Worm (Caenorhabditis elegans) whole organism, midembryonic: Measurements from ENCODE around the gene mccc-1.
"Not testable (repeated sequence)": the region's sequence is repeated elsewhere in the genome, so short reads cannot be mapped to it uniquely, and the experiment has no call there.

Experiments used
- T22C8.4 ChIP-seq: fragments of 200-800 bp; sonication (Bioruptor generic); IDR thresholded peaks from 2 replicates; pipeline ENCODE4 v1.3.6; 2022; ENCODE audit warnings: missing genetic modification characterization, missing compliant biosample characterization
- cog-1 ChIP-seq: sonication (generic microtip); optimal IDR thresholded peaks from 2 replicates; lab custom pipeline; 2016; ENCODE audit warnings: missing genetic modification characterization, missing compliant biosample characterization
- flt-1 ChIP-seq: fragments of 200-800 bp; sonication (Bioruptor generic); IDR thresholded peaks from 2 replicates; pipeline ENCODE4 v1.3.6; 2022; ENCODE audit warnings: missing genetic modification characterization, missing compliant biosample characterization
- klf-2 ChIP-seq: fragments of 200-800 bp; sonication (Bioruptor generic); conservative IDR thresholded peaks from 2 replicates; pipeline ENCODE4 v1.3.6; 2022; ENCODE audit warnings: missing genetic modification reagents, missing genetic modification characterization, missing compliant biosample characterization
- med-1 ChIP-seq: sonication (generic microtip); optimal IDR thresholded peaks from 2 replicates; lab custom pipeline; 2017; ENCODE audit warnings: missing genetic modification characterization, mild to moderate bottlenecking, missing compliant biosample characterization, antibody characterized with exemption, missing genetic modification reagents; ENCODE audit not compliant: insufficient read depth
- ref-1 ChIP-seq: fragments of 200-800 bp; sonication (Bioruptor generic); conservative IDR thresholded peaks from 2 replicates; pipeline ENCODE4 v1.3.6; 2022; ENCODE audit warnings: missing genetic modification reagents, missing genetic modification characterization, missing compliant biosample characterization
- tab-1 ChIP-seq: fragments of 200-800 bp; sonication (Bioruptor generic); IDR thresholded peaks from 2 replicates; pipeline ENCODE4 v1.3.6; 2022; ENCODE audit warnings: missing genetic modification characterization, missing compliant biosample characterization
- ztf-23 ChIP-seq: fragments of 200-800 bp; sonication (Bioruptor generic); IDR thresholded peaks from 2 replicates; pipeline ENCODE4 v1.3.6; 2022; ENCODE audit warnings: missing genetic modification reagents, missing genetic modification characterization, missing compliant biosample characterization
- ztf-29 ChIP-seq: fragments of 200-800 bp; sonication (Bioruptor generic); IDR thresholded peaks from 2 replicates; pipeline ENCODE4 v1.3.6; 2022; ENCODE audit warnings: missing genetic modification reagents, missing genetic modification characterization, missing compliant biosample characterization

mccc-1 gene

ce11 chrIV:9893649-9894048, 9.3 kb downstream of the mccc-1 start, which contains the start of gene sss-1:
Gene sss-1, minus strand, starts transcription at chrIV:9893749.
- TF ChIP-seq flt-1 (GFP tag; lab: Robert Waterston, UW); ztf-23 (GFP tag; lab: Robert Waterston, UW); med-1 (GFP tag; lab: Kevin White, UChicago): not testable (repeated sequence)

- not testable (repeated sequence) for TF ChIP-seq ztf-29; med-1 (GFP tag; lab: Kevin White, UChicago); tab-1 (GFP tag; lab: Robert Waterston, UW)
Observed at ce11 chrIV:9894331-9894730, 10.0 kb downstream of the mccc-1 start, which contains the start of gene msp-77. Gene msp-77, plus strand, starts transcription at chrIV:9894631.

- no peak for TF ChIP-seq T22C8.4 (GFP tag; lab: Robert Waterston, UW)
- TF ChIP-seq flt-1 (GFP tag; lab: Robert Waterston, UW): no peak
- TF ChIP-seq med-1 (GFP tag; lab: Kevin White, UChicago): no peak
- no peak for TF ChIP-seq tab-1 (GFP tag; lab: Robert Waterston, UW)
- TF ChIP-seq ztf-23 (GFP tag; lab: Robert Waterston, UW): no peak
- no peak for TF ChIP-seq ztf-29
- TF ChIP-seq ref-1 (GFP tag; lab: Robert Waterston, UW): no peak
- TF ChIP-seq klf-2: no peak
- no peak for TF ChIP-seq cog-1 (tag; lab: Kevin White, UChicago)
Observed at ce11 chrIV:9895088-9895487, 10.7 kb downstream of the mccc-1 start, which contains the start of gene ssp-32. Gene ssp-32, plus strand, starts transcription at chrIV:9895388.

- TF ChIP-seq klf-2: no peak
- no peak for TF ChIP-seq ztf-23 (GFP tag; lab: Robert Waterston, UW)
- TF ChIP-seq flt-1 (GFP tag; lab: Robert Waterston, UW): no peak
- no peak for TF ChIP-seq tab-1 (GFP tag; lab: Robert Waterston, UW)
- TF ChIP-seq T22C8.4 (GFP tag; lab: Robert Waterston, UW): no peak
- no peak for TF ChIP-seq ztf-29
- TF ChIP-seq cog-1 (tag; lab: Kevin White, UChicago): no peak
- no peak for TF ChIP-seq ref-1 (GFP tag; lab: Robert Waterston, UW)
- TF ChIP-seq med-1 (GFP tag; lab: Kevin White, UChicago): no peak
Observed at ce11 chrIV:9898712-9899111, 14.3 kb downstream of the mccc-1 start, which contains the start of gene tbc-3. Gene tbc-3, plus strand, starts transcription at chrIV:9899012.

ce11 chrIV:9899227-9899626, 14.9 kb downstream of the mccc-1 start:
- TF ChIP-seq ref-1 (GFP tag; lab: Robert Waterston, UW) (no peak), T22C8.4 (GFP tag; lab: Robert Waterston, UW) (no peak), ztf-29 (no peak), klf-2 (no peak), ztf-23 (GFP tag; lab: Robert Waterston, UW) (no peak), med-1 (GFP tag; lab: Kevin White, UChicago) (no peak), cog-1 (tag; lab: Kevin White, UChicago) (no peak), flt-1 (GFP tag; lab: Robert Waterston, UW) (no peak), tab-1 (GFP tag; lab: Robert Waterston, UW) (no peak)

- TF ChIP-seq ref-1 (GFP tag; lab: Robert Waterston, UW) (no peak), ztf-29 (no peak), tab-1 (GFP tag; lab: Robert Waterston, UW) (no peak), klf-2 (no peak), med-1 (GFP tag; lab: Kevin White, UChicago) (no peak), T22C8.4 (GFP tag; lab: Robert Waterston, UW) (no peak), ztf-23 (GFP tag; lab: Robert Waterston, UW) (no peak), cog-1 (tag; lab: Kevin White, UChicago) (no peak), flt-1 (GFP tag; lab: Robert Waterston, UW) (no peak)
Observed at ce11 chrIV:9903608-9904007, 19.2 kb downstream of the mccc-1 start, which contains the start of gene best-13. Gene best-13, plus strand, starts transcription at chrIV:9903908.

ce11 chrIV:9913064-9913463, 28.7 kb downstream of the mccc-1 start:
- TF ChIP-seq T22C8.4 (GFP tag; lab: Robert Waterston, UW) (no peak), cog-1 (tag; lab: Kevin White, UChicago) (no peak), ref-1 (GFP tag; lab: Robert Waterston, UW) (no peak)

- TF ChIP-seq tab-1 (GFP tag; lab: Robert Waterston, UW): no peak
- TF ChIP-seq flt-1 (GFP tag; lab: Robert Waterston, UW): no peak
- TF ChIP-seq ztf-23 (GFP tag; lab: Robert Waterston, UW): no peak
- TF ChIP-seq ztf-29: no peak
- no peak for TF ChIP-seq ref-1 (GFP tag; lab: Robert Waterston, UW)
- TF ChIP-seq cog-1 (tag; lab: Kevin White, UChicago): no peak
- no peak for TF ChIP-seq klf-2
- TF ChIP-seq med-1 (GFP tag; lab: Kevin White, UChicago): no peak
- no peak for TF ChIP-seq T22C8.4 (GFP tag; lab: Robert Waterston, UW)
Observed at ce11 chrIV:9915128-9915527, 30.8 kb downstream of the mccc-1 start.

- TF ChIP-seq med-1 (GFP tag; lab: Kevin White, UChicago) (no peak), ztf-29 (no peak), T22C8.4 (GFP tag; lab: Robert Waterston, UW) (no peak), cog-1 (tag; lab: Kevin White, UChicago) (no peak), tab-1 (GFP tag; lab: Robert Waterston, UW) (no peak), flt-1 (GFP tag; lab: Robert Waterston, UW) (no peak), klf-2 (no peak), ztf-23 (GFP tag; lab: Robert Waterston, UW) (no peak)
Observed at ce11 chrIV:9916224-9916623, 31.9 kb downstream of the mccc-1 start, which contains the start of gene bed-3. Gene bed-3, plus strand, starts transcription at chrIV:9916524.

ce11 chrIV:9918021-9918420, 33.7 kb downstream of the mccc-1 start:
- TF ChIP-seq ztf-23 (GFP tag; lab: Robert Waterston, UW): no peak
- no peak for TF ChIP-seq ref-1 (GFP tag; lab: Robert Waterston, UW)
- no peak for TF ChIP-seq tab-1 (GFP tag; lab: Robert Waterston, UW)
- TF ChIP-seq flt-1 (GFP tag; lab: Robert Waterston, UW): no peak
- TF ChIP-seq ztf-29: no peak
- no peak for TF ChIP-seq cog-1 (tag; lab: Kevin White, UChicago)
- no peak for TF ChIP-seq T22C8.4 (GFP tag; lab: Robert Waterston, UW)
- no peak for TF ChIP-seq med-1 (GFP tag; lab: Kevin White, UChicago)
- TF ChIP-seq klf-2: no peak
